Worm (Caenorhabditis elegans) whole organism, late embryonic: Measurements from ENCODE around the gene best-9.

Source experiments
- ceh-34 ChIP-seq: sonication (generic microtip); optimal IDR thresholded peaks from 2 replicates; lab custom pipeline; 2016; ENCODE audit warnings: mild to moderate bottlenecking, missing genetic modification characterization, missing compliant biosample characterization
- ceh-9 ChIP-seq: sonication (generic microtip); optimal IDR thresholded peaks from 2 replicates; lab custom pipeline; 2016; ENCODE audit warnings: mild to moderate bottlenecking, missing genetic modification characterization, inconsistent platforms, missing compliant biosample characterization
- fkh-10 ChIP-seq: fragments of 150-350 bp; optimal IDR thresholded peaks from 2 replicates; lab custom pipeline; 2014; ENCODE audit warnings: missing biosample characterization, missing genetic modification reagents, missing genetic modification characterization
- mec-3 ChIP-seq: sonication (generic microtip); optimal IDR thresholded peaks from 2 replicates; lab custom pipeline; 2016; ENCODE audit warnings: borderline replicate concordance, missing genetic modification characterization, missing compliant biosample characterization
- nfya-1 ChIP-seq: sonication (generic microtip); optimal IDR thresholded peaks from 2 replicates; lab custom pipeline; 2017; ENCODE audit warnings: missing genetic modification characterization, mild to moderate bottlenecking, missing compliant biosample characterization, antibody characterized with exemption, moderate library complexity
- nhr-11 ChIP-seq: fragments of 150-350 bp; optimal IDR thresholded peaks from 2 replicates; lab custom pipeline; 2014; ENCODE audit warnings: missing biosample characterization, missing genetic modification characterization
- ref-2 ChIP-seq: sonication (generic microtip); optimal IDR thresholded peaks from 2 replicates; lab custom pipeline; 2016; ENCODE audit warnings: missing genetic modification characterization, missing compliant biosample characterization
- tbx-2 ChIP-seq: sonication (generic microtip); optimal IDR thresholded peaks from 2 replicates; lab custom pipeline; 2016; ENCODE audit warnings: missing genetic modification characterization, missing compliant biosample characterization
- tbx-7 ChIP-seq: sonication (generic microtip); optimal IDR thresholded peaks from 2 replicates; lab custom pipeline; 2016; ENCODE audit warnings: missing genotype, missing genetic modification characterization, missing compliant biosample characterization
- unc-55 ChIP-seq: sonication (generic microtip); optimal IDR thresholded peaks from 2 replicates; lab custom pipeline; 2017; ENCODE audit warnings: missing biosample characterization, missing genetic modification reagents, missing genetic modification characterization

DNA sequence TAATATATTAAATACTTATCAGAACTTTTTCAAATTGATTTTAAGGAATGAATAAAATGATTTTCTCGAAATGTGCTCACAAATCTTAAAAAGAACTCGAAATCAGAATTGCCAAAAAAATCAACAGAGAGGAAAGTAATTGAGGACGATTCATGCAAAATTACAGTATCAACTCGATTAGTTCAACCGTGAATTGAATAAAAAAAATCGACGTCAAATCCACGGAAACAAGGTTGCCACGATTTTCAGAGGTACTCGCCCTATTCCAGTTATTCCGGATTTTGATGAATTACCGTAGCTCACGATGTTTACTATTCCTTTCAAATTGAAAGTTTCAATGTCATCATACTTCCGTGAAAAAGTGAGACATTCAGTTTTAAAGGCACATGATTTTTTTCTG lies 41.8 kb downstream of the best-9 start, which contains the start of gene F15B10.3:
- TF ChIP-seq tbx-2 (tag; lab: Kevin White, UChicago) (no peak), nfya-1 (tag; lab: Kevin White, UChicago) (no peak), ceh-34 (no peak), unc-55 (GFP tag; lab: Kevin White, UChicago) (no peak), nhr-11 (no peak), tbx-7 (no peak), ref-2 (tag; lab: Kevin White, UChicago) (no peak), fkh-10 (GFP tag; lab: Kevin White, UChicago) (no peak), mec-3 (no peak), ceh-9 (tag; lab: Kevin White, UChicago) (no peak)
